Worm (Caenorhabditis elegans) whole organism, L4/young adult: ENCODE measurements around the gene F35C11.4.

Experiments
- W03F9.2 ChIP-seq: fragments of 150-350 bp; optimal IDR thresholded peaks from 2 replicates; lab custom pipeline; 2014; ENCODE audit warnings: missing biosample characterization, missing genetic modification characterization
- dao-5 ChIP-seq: sonication (generic microtip); optimal IDR thresholded peaks from 2 replicates; lab custom pipeline; 2016; ENCODE audit warnings: missing genotype, missing genetic modification characterization, moderate library complexity, missing compliant biosample characterization
- him-1 ChIP-seq: sonication (generic microtip); optimal IDR thresholded peaks from 2 replicates; lab custom pipeline; 2016; ENCODE audit warnings: missing genotype, missing genetic modification reagents, missing genetic modification characterization, missing compliant biosample characterization

DNA sequence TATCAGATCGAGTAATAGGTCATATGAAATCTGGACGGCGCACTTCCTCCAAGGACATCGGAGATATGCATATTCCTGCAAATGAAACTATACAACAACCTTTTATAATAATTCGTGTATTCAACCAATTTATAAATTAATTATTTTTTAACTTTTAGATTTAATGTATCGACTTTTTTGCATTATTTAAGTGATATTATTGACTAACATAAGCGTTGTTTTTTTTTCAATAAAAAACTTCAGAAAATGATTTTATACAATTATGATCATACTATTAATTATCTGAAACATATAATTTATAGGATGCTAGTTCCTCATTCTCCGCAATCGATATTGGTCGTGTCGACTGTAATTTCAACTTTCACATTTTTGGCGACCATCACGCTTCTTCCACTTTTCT is 44.8 kb upstream of the F35C11.4 start, which contains the start of gene col-76:
- TF ChIP-seq him-1 (tag; lab: Kevin White, UChicago) (no peak), dao-5 (tag; lab: Kevin White, UChicago) (no peak), W03F9.2 (tag; lab: Kevin White, UChicago) (no peak)
